Fruit fly (Drosophila melanogaster): ENCODE results near the gene CG33642.

CG33642 gene

dm6 chr2L:13529675-13530074, at the start of gene CG33642:
CG33642 (plus strand) TSS chr2L:13529975.
- TF ChIP-seq noc (tag; optimal IDR thresholded peaks at IDR 0.05) = no peak

DNA sequence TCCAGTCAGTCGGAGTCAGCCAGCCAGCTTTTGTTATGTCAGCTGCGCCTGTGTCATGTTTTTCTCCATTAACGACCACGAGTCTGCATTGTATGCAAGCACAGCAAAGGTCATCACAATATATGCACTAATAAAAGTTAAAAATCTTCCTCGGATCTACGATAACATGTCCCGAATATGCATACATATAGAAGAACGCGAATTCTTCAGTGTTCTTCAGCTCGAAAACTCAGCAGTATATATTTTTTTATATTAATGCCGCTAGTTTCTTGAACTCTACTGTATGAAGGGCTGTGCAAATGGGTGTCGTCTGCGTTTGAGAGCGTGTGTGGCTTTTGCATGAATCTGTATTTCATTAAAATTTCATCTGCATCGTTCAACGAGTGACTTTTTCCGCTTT, 47.5 kb upstream of the CG33642 start:
- no peak for TF ChIP-seq noc (tag; optimal IDR thresholded peaks at IDR 0.05)

- no peak for TF ChIP-seq noc (tag; optimal IDR thresholded peaks at IDR 0.05)
Measured at dm6 chr2L:13497915-13498314, 31.9 kb upstream of the CG33642 start.

DNA sequence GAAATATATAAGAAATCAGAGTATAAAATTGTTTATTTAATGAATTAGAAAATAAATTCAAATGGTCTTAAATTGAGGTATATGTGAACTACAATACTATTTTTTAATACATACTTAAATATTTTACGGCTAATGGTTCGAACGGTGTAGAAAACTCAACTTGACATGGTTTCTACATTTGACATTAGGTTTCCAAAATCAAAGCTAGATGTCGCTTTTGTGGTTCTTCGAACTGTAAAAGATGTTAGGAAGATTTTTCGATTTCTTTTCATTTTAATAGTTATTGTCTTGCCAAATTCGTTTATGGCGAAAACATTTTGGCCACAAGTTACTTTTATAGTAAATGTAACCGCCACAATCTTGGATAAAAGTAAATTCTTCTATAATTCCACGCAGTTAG, 29.4 kb upstream of the CG33642 start:
- no peak for TF ChIP-seq noc (tag; optimal IDR thresholded peaks at IDR 0.05)

dm6 chr2L:13509533-13510240, 20.1 kb upstream of the CG33642 start:
- no peak for TF ChIP-seq noc (tag; optimal IDR thresholded peaks at IDR 0.05)

DNA sequence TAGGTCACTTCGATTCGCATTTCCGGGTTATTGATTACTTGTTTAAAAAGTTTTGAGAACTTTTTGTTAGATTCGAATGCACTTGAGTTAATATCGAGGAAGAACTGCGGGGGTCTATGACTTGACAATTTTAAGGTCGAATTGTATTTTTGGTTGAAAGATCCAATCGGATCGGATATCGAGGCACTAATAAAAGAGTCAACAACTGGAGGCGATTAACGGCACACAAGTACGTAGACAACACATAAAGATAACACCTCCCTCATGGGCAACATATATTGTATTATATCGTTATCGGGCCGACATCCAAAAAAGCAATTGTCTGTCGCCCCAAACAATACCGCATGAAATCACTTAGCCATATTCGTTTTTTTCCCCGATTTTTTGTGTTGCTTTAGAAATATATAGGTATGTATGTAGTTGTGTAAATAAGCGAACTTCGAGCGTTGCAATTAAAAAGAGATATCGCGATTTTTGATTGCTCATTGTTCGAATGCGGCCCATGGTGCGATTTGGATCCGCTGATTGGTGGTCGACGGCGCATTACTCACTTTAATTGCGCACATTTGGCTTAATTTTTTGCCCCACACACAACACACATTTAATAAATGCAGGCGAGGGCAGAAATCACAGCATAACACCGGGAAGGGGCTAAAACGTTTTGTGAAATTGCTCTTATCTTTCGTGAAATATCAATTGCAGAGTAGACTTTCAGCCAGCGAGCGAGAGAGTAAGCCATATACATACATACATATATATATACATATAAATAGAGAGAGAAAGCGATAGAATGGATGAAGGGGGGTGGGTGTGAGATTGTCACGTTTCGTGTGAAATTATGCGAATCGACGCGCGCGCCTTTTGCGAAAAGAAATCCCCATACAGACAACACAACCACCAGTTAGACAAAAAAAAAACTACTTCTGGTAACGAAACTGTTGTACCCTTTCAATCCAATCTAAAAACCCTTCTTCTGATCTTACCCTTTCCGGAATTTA, 18.6 kb upstream of the CG33642 start:
- peak; percentile 29 for TF ChIP-seq noc (tag; optimal IDR thresholded peaks at IDR 0.05)

dm6 chr2L:13512182-13513032, 17.4 kb upstream of the CG33642 start:
- TF ChIP-seq noc (tag; optimal IDR thresholded peaks at IDR 0.05) = no peak

DNA sequence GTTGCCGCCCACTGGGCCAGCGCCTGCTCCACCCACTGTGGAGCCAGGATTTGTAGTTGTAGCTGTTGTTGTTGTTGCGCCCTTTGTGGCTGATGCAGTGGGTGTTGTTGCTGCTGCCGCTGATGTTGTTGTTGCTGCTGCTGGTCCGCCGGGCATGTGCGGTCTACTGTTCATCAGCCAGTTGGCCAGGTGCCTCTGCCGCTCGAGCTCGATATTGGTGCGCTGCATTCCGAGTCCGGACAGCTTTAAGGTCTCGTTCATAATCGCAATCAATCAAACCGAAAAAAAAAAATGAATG, 16.8 kb upstream of the CG33642 start:
- no peak for TF ChIP-seq noc (tag; optimal IDR thresholded peaks at IDR 0.05)

DNA sequence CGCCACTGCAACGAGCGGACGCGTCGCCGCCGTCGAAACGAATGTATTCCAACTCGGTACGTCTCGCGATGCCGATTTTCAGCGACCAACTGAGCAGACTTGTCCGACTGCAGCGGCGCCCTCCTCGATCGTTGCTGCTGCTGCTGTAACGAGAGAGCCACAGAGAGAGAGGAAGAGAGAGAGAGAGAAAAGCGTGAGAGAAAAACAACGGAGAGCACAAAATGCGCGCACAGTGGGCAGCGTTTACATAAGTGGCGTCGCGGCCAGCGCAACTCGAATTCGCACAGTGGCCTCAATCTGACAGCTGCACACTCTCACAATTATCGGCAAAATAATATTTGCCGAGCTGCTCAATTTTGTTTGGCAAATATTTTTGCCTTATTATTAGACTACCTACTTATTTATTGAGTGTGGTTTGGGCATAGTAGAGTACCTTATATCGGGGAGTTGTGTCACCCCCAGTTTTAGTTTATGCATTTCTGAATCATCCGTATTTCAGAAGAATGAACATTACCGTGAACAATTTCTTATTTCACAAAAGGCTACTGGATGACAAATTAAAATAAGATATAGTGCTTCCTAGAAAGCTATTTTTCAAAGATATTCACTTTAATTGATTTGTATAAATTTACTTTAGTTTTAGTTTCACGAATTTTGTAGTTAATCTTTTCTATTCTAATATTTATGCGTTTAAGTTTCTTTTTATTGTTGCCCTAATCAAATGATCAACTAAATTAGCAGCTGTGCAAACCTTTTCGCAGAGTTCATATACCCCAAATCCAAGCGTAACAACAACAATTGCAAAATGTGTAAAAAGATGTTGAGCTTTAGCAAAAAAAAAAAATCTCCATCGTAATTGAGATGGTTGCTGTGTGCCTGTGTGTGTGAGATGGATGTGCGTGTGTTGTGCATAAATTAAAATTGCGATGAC, 16.2 kb upstream of the CG33642 start:
- no peak for TF ChIP-seq noc (tag; optimal IDR thresholded peaks at IDR 0.05)

DNA sequence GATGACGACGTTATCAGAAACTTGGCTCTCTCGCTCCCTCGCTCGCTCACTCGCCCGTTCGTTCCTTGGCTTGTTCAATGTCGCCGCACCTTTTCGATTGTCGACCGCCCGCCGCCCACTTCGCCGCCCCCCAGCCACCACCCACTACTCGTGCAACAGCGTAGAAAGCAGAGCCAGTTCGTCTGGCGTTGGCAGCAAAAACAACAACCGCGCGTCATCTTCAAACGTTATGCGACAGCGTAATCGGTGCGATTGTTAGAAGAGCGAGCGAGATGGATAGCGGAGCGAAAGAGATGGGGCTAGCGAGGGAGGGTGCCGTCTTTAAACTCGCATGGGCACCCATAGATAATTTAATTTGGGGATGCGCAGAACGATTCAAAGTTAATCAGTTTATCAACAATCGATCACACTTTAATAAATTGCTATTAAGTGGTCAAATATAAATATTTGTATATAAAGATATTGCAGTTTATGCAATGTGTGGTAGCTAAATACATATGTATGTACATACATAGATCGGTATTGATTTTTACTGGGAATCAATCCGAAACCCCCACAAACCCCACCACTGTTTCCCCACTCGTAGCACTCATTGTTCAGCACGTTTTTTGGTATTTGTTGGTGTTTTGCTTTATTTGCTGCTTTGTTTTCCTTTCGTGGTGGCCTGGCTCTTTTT, 15.4 kb upstream of the CG33642 start:
- peak; percentile 92 for TF ChIP-seq noc (tag; optimal IDR thresholded peaks at IDR 0.05)

DNA sequence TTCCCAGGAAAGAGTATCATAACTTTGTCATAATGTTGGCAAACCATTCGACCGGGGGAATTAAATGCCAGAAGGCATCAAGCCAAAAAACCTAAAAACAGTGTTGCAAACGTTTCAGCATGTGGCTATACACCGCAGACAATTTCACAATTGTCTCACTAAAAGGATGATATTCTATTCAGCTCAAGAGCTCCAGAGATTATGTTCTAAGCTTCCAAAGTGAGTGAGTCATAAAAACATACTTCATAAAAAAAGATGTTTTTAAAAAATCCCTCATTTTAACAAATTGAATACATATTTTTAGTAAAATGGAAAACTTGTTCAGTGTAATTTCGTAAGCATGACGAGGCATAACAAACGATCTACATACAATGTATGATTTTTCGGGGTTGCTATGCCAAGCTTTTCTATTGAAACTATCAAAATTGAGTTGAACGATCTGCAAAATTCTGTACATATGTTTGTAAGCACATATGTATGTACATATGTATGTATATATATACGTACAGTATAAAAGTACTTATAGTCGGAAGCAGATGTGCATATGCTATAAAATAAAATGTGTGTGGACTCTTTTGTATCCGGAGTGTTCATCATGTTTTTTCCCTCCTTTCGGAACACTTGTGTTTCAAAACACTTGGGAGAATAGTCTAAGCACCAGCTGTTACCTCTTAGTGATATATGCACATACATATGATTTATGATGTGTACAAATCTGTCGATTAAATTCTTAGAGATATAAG, 14.7 kb upstream of the CG33642 start:
- TF ChIP-seq noc (tag; optimal IDR thresholded peaks at IDR 0.05) = no peak

- TF ChIP-seq noc (tag; optimal IDR thresholded peaks at IDR 0.05) = no peak
Measured at dm6 chr2L:13515688-13516037, 14.1 kb upstream of the CG33642 start.

- TF ChIP-seq noc (tag; optimal IDR thresholded peaks at IDR 0.05) = no peak
Measured at dm6 chr2L:13521807-13522206, 8.0 kb upstream of the CG33642 start.

- TF ChIP-seq noc (tag; optimal IDR thresholded peaks at IDR 0.05) = no peak
Measured at dm6 chr2L:13527541-13527940, 2.2 kb upstream of the CG33642 start, which contains the start of gene CG33640. CG33640 (plus strand) TSS chr2L:13527841.
